Fruit fly (Drosophila melanogaster): ENCODE measurements around the gene mys.
A peak's percentile ranks its signal among the peaks of the same experiment; 100 is the strongest.

Gene mys

dm6 chrX:8100826-8101079 lies 39.3 kb downstream of the mys start:
- TF ChIP-seq lola (GFP tag; optimal IDR thresholded peaks at IDR 0.05) (no peak), Dfd (GFP tag; optimal IDR thresholded peaks at IDR 0.05) (no peak), CG9705 (GFP tag; optimal IDR thresholded peaks at IDR 0.05) (no peak), br (GFP tag; optimal IDR thresholded peaks at IDR 0.05) (no peak), Vsx2 (GFP tag; optimal IDR thresholded peaks at IDR 0.05; ENCODE audit: partially characterized antibody) (no peak), sv (GFP tag; optimal IDR thresholded peaks at IDR 0.05) (no peak), jim (GFP tag; optimal IDR thresholded peaks at IDR 0.05) (no peak), usp (GFP tag; optimal IDR thresholded peaks at IDR 0.05) (no peak), Jra (GFP tag; optimal IDR thresholded peaks at IDR 0.05) (no peak), Abd-B (GFP tag; optimal IDR thresholded peaks at IDR 0.05) (no peak), psq (GFP tag; optimal IDR thresholded peaks at IDR 0.05) (no peak), N (GFP tag; optimal IDR thresholded peaks at IDR 0.05) (no peak), foxo (GFP tag; optimal IDR thresholded peaks at IDR 0.05) (no peak), HLH106 (tag; optimal IDR thresholded peaks at IDR 0.05) (no peak), pan (optimal IDR thresholded peaks at IDR 0.05) (no peak), Dif (GFP tag; optimal IDR thresholded peaks at IDR 0.05; ENCODE audit: partially characterized antibody) (no peak), rgr (GFP tag; optimal IDR thresholded peaks at IDR 0.05) (no peak)

- TF ChIP-seq Rel (GFP tag; optimal IDR thresholded peaks at IDR 0.05) = no peak
- peak; percentile 39 for TF ChIP-seq Rel (tag; optimal IDR thresholded peaks at IDR 0.05)
- TF ChIP-seq Sp1 (GFP tag; optimal IDR thresholded peaks at IDR 0.05) = peak; percentile 75
- TF ChIP-seq dsf (GFP tag; optimal IDR thresholded peaks at IDR 0.05; ENCODE audit: borderline replicate concordance) = no peak
- peak; percentile 59 for TF ChIP-seq fru (GFP tag; optimal IDR thresholded peaks at IDR 0.05)
- peak; percentile 69 for TF ChIP-seq woc (GFP tag; optimal IDR thresholded peaks at IDR 0.05)
- TF ChIP-seq CrebA (GFP tag; optimal IDR thresholded peaks at IDR 0.05; ENCODE audit: borderline replicate concordance) = no peak
- TF ChIP-seq h (GFP tag; optimal IDR thresholded peaks at IDR 0.05) = peak; percentile 83
- TF ChIP-seq rgr (GFP tag; optimal IDR thresholded peaks at IDR 0.05) = peak; percentile 84
- no peak for TF ChIP-seq N (GFP tag; optimal IDR thresholded peaks at IDR 0.05)
- no peak for TF ChIP-seq lola (GFP tag; optimal IDR thresholded peaks at IDR 0.05)
- peak; percentile 65 for TF ChIP-seq psq (GFP tag; optimal IDR thresholded peaks at IDR 0.05)
- peak; percentile 53 for TF ChIP-seq CG9705 (GFP tag; optimal IDR thresholded peaks at IDR 0.05)
- no peak for TF ChIP-seq Abd-B (GFP tag; optimal IDR thresholded peaks at IDR 0.05)
- peak; percentile 73 for TF ChIP-seq HLH106 (tag; optimal IDR thresholded peaks at IDR 0.05)
- peak in 1 of 2 experiments; percentile 65 for TF ChIP-seq foxo (GFP tag; optimal IDR thresholded peaks at IDR 0.05)
- peak; percentile 71 for TF ChIP-seq br (GFP tag; optimal IDR thresholded peaks at IDR 0.05)
- no peak for TF ChIP-seq Mio (GFP tag; optimal IDR thresholded peaks at IDR 0.05)
- TF ChIP-seq ey (GFP tag; optimal IDR thresholded peaks at IDR 0.05) = peak; percentile 61
- TF ChIP-seq Hnf4 (GFP tag; optimal IDR thresholded peaks at IDR 0.05) = peak; percentile 72
- TF ChIP-seq usp (GFP tag; optimal IDR thresholded peaks at IDR 0.05) = no peak
- TF ChIP-seq dmrt93B (GFP tag; optimal IDR thresholded peaks at IDR 0.05) = peak; percentile 46
- TF ChIP-seq jim (GFP tag; optimal IDR thresholded peaks at IDR 0.05) = no peak
- TF ChIP-seq Hr78 (GFP tag; optimal IDR thresholded peaks at IDR 0.05) = no peak
- TF ChIP-seq sv (GFP tag; optimal IDR thresholded peaks at IDR 0.05) = no peak
- TF ChIP-seq CG32264 (GFP tag; optimal IDR thresholded peaks at IDR 0.05) = peak; percentile 17
- TF ChIP-seq sage (GFP tag; optimal IDR thresholded peaks at IDR 0.05) = peak; percentile 39
- peak; percentile 37 for TF ChIP-seq Jra (GFP tag; optimal IDR thresholded peaks at IDR 0.05)
- TF ChIP-seq OdsH (GFP tag; optimal IDR thresholded peaks at IDR 0.05) = peak; percentile 74
- TF ChIP-seq GATAd (GFP tag; optimal IDR thresholded peaks at IDR 0.05) = no peak
Observed at dm6 chrX:8101479-8102198, 40.2 kb downstream of the mys start, which contains the start of gene CG2258. TSS of gene CG2258 (minus strand) at chrX:8102095.

- no peak for TF ChIP-seq psq (GFP tag; optimal IDR thresholded peaks at IDR 0.05)
- TF ChIP-seq Hr78 (GFP tag; optimal IDR thresholded peaks at IDR 0.05) = no peak
- TF ChIP-seq CrebA (GFP tag; optimal IDR thresholded peaks at IDR 0.05; ENCODE audit: borderline replicate concordance) = no peak
- TF ChIP-seq Abd-B (GFP tag; optimal IDR thresholded peaks at IDR 0.05) = no peak
- peak; percentile 23 for TF ChIP-seq fru (GFP tag; optimal IDR thresholded peaks at IDR 0.05)
- no peak for TF ChIP-seq Rel (GFP tag; optimal IDR thresholded peaks at IDR 0.05)
- TF ChIP-seq Rel (tag; optimal IDR thresholded peaks at IDR 0.05) = peak; percentile 61
- TF ChIP-seq Hnf4 (GFP tag; optimal IDR thresholded peaks at IDR 0.05) = no peak
- peak; percentile 12 for TF ChIP-seq h (GFP tag; optimal IDR thresholded peaks at IDR 0.05)
- TF ChIP-seq br (GFP tag; optimal IDR thresholded peaks at IDR 0.05) = no peak
Observed at dm6 chrX:8106281-8107050, 45.0 kb downstream of the mys start.
